Worm (Caenorhabditis elegans) whole organism, midembryonic: ENCODE results near the gene acdh-8.

ENCODE experiments used
- T22C8.4 ChIP-seq: fragments of 200-800 bp; sonication (Bioruptor generic); IDR thresholded peaks from 2 replicates; pipeline ENCODE4 v1.3.6; 2022; ENCODE audit warnings: missing genetic modification characterization, missing compliant biosample characterization
- cog-1 ChIP-seq: sonication (generic microtip); optimal IDR thresholded peaks from 2 replicates; lab custom pipeline; 2016; ENCODE audit warnings: missing genetic modification characterization, missing compliant biosample characterization
- flt-1 ChIP-seq: fragments of 200-800 bp; sonication (Bioruptor generic); IDR thresholded peaks from 2 replicates; pipeline ENCODE4 v1.3.6; 2022; ENCODE audit warnings: missing genetic modification characterization, missing compliant biosample characterization
- klf-2 ChIP-seq: fragments of 200-800 bp; sonication (Bioruptor generic); conservative IDR thresholded peaks from 2 replicates; pipeline ENCODE4 v1.3.6; 2022; ENCODE audit warnings: missing genetic modification reagents, missing genetic modification characterization, missing compliant biosample characterization
- med-1 ChIP-seq: sonication (generic microtip); optimal IDR thresholded peaks from 2 replicates; lab custom pipeline; 2017; ENCODE audit warnings: missing genetic modification characterization, mild to moderate bottlenecking, missing compliant biosample characterization, antibody characterized with exemption, missing genetic modification reagents; ENCODE audit not compliant: insufficient read depth
- ref-1 ChIP-seq: fragments of 200-800 bp; sonication (Bioruptor generic); conservative IDR thresholded peaks from 2 replicates; pipeline ENCODE4 v1.3.6; 2022; ENCODE audit warnings: missing genetic modification reagents, missing genetic modification characterization, missing compliant biosample characterization
- tab-1 ChIP-seq: fragments of 200-800 bp; sonication (Bioruptor generic); IDR thresholded peaks from 2 replicates; pipeline ENCODE4 v1.3.6; 2022; ENCODE audit warnings: missing genetic modification characterization, missing compliant biosample characterization
- ztf-23 ChIP-seq: fragments of 200-800 bp; sonication (Bioruptor generic); IDR thresholded peaks from 2 replicates; pipeline ENCODE4 v1.3.6; 2022; ENCODE audit warnings: missing genetic modification reagents, missing genetic modification characterization, missing compliant biosample characterization
- ztf-29 ChIP-seq: fragments of 200-800 bp; sonication (Bioruptor generic); IDR thresholded peaks from 2 replicates; pipeline ENCODE4 v1.3.6; 2022; ENCODE audit warnings: missing genetic modification reagents, missing genetic modification characterization, missing compliant biosample characterization

- TF ChIP-seq cog-1: no peak
- no peak for TF ChIP-seq klf-2 (GFP tag; lab: Robert Waterston, UW)
- TF ChIP-seq med-1: no peak
- TF ChIP-seq tab-1 (GFP tag; lab: Robert Waterston, UW): no peak
- no peak for TF ChIP-seq flt-1 (GFP tag; lab: Robert Waterston, UW)
- TF ChIP-seq ztf-29 (GFP tag; lab: Robert Waterston, UW): no peak
- no peak for TF ChIP-seq T22C8.4 (GFP tag; lab: Robert Waterston, UW)
- no peak for TF ChIP-seq ref-1
- TF ChIP-seq ztf-23: no peak
These were observed 19.4 kb upstream of the acdh-8 start for ce11 chrII:5774879-5775278.
